Worm (Caenorhabditis elegans) whole organism, L2 larva: Measurements from ENCODE around the gene thoc-7.
A peak's percentile ranks its signal among the peaks of the same experiment; 100 is the strongest.

Experiments
- C34F6.9 ChIP-seq: fragments of 150-350 bp; optimal IDR thresholded peaks from 2 replicates; lab custom pipeline; 2014; ENCODE audit warnings: missing biosample characterization, missing genetic modification characterization
- F13H6.1 ChIP-seq: sonication (generic microtip); optimal IDR thresholded peaks from 2 replicates; lab custom pipeline; 2016; ENCODE audit warnings: missing genetic modification characterization, missing compliant biosample characterization
- R02D3.7 ChIP-seq: fragments of 150-350 bp; optimal IDR thresholded peaks from 2 replicates; lab custom pipeline; 2014; ENCODE audit warnings: missing biosample characterization, missing genetic modification characterization
- Y55F3AM.14 ChIP-seq: fragments of 200-800 bp; sonication (Bioruptor generic); optimal IDR thresholded peaks from 2 replicates; lab custom pipeline; 2018; ENCODE audit warnings: mild to moderate bottlenecking, missing genetic modification characterization, missing compliant biosample characterization
- aly-2 ChIP-seq: fragments of 150-350 bp; optimal IDR thresholded peaks from 2 replicates; lab custom pipeline; 2014; ENCODE audit warnings: missing biosample characterization, missing genetic modification characterization
- ceh-82 ChIP-seq: fragments of 150-350 bp; optimal IDR thresholded peaks from 2 replicates; lab custom pipeline; 2014; ENCODE audit warnings: missing biosample characterization, missing genetic modification characterization
- crh-2 ChIP-seq: sonication (generic microtip); optimal IDR thresholded peaks from 2 replicates; lab custom pipeline; 2017; ENCODE audit warnings: missing biosample characterization, missing genetic modification characterization
- dmd-4 ChIP-seq: sonication (generic microtip); optimal IDR thresholded peaks from 2 replicates; lab custom pipeline; 2017; ENCODE audit warnings: missing biosample characterization, missing genetic modification characterization
- elt-1 ChIP-seq: fragments of 150-350 bp; optimal IDR thresholded peaks from 2 replicates; lab custom pipeline; 2014; ENCODE audit warnings: missing biosample characterization, missing genetic modification characterization
- fos-1 ChIP-seq: fragments of 150-350 bp; optimal IDR thresholded peaks from 2 replicates; lab custom pipeline; 2014; ENCODE audit warnings: missing biosample characterization, missing genetic modification characterization
- lin-11 ChIP-seq: fragments of 150-350 bp; sonication (generic microtip); optimal IDR thresholded peaks from 2 replicates; lab custom pipeline; 2014; ENCODE audit warnings: missing biosample characterization, missing genetic modification characterization, inconsistent platforms, mixed read lengths
- mdl-1 ChIP-seq, 2 experiments: fragments of 150-350 bp in 1 of 2; sonication (generic microtip) in 1 of 2; optimal IDR thresholded peaks; 2 replicates each; lab custom pipeline; 2017; ENCODE audit warnings: missing biosample characterization in 2 of 2, missing genetic modification characterization in 2 of 2
- nhr-11 ChIP-seq: fragments of 150-350 bp; optimal IDR thresholded peaks from 2 replicates; lab custom pipeline; 2014; ENCODE audit warnings: missing biosample characterization, missing genetic modification characterization
- nhr-12 ChIP-seq: fragments of 150-350 bp; optimal IDR thresholded peaks from 2 replicates; lab custom pipeline; 2014; ENCODE audit warnings: missing biosample characterization, missing genetic modification characterization
- nhr-129 ChIP-seq: fragments of 150-350 bp; optimal IDR thresholded peaks from 2 replicates; lab custom pipeline; 2014; ENCODE audit warnings: missing biosample characterization, missing genetic modification characterization
- nhr-21 ChIP-seq: fragments of 150-350 bp; optimal IDR thresholded peaks from 2 replicates; lab custom pipeline; 2014; ENCODE audit warnings: missing biosample characterization, missing genetic modification characterization
- nhr-23 ChIP-seq: fragments of 150-350 bp; optimal IDR thresholded peaks from 2 replicates; lab custom pipeline; 2014; ENCODE audit warnings: missing biosample characterization, missing genetic modification reagents, missing genetic modification characterization
- peb-1 ChIP-seq: fragments of 150-350 bp; optimal IDR thresholded peaks from 2 replicates; lab custom pipeline; 2014; ENCODE audit warnings: missing biosample characterization, missing genetic modification characterization
- sem-4 ChIP-seq: fragments of 150-350 bp; optimal IDR thresholded peaks from 2 replicates; lab custom pipeline; 2014; ENCODE audit warnings: missing biosample characterization, missing genetic modification reagents, missing genetic modification characterization
- skn-1 ChIP-seq: sonication (generic microtip); optimal IDR thresholded peaks from 2 replicates; lab custom pipeline; 2017; ENCODE audit warnings: missing biosample characterization, missing genetic modification characterization
- snpc-4 ChIP-seq: fragments of 150-350 bp; optimal IDR thresholded peaks from 2 replicates; lab custom pipeline; 2014; ENCODE audit warnings: missing biosample characterization, missing genetic modification characterization
- unc-39 ChIP-seq: fragments of 150-350 bp; optimal IDR thresholded peaks from 2 replicates; lab custom pipeline; 2014; ENCODE audit warnings: missing biosample characterization, missing genetic modification characterization
- unc-55 ChIP-seq: fragments of 150-350 bp; sonication (generic microtip); optimal IDR thresholded peaks from 3 replicates; lab custom pipeline; 2014; ENCODE audit warnings: missing biosample characterization, missing genetic modification reagents, missing genetic modification characterization
- unc-62 ChIP-seq: fragments of 150-350 bp; optimal IDR thresholded peaks from 2 replicates; lab custom pipeline; 2014; ENCODE audit warnings: missing biosample characterization, missing genetic modification reagents, missing genetic modification characterization
- zag-1 ChIP-seq: fragments of 150-350 bp; optimal IDR thresholded peaks from 2 replicates; lab custom pipeline; 2014; ENCODE audit warnings: missing biosample characterization, missing genetic modification characterization
- ztf-11 ChIP-seq: sonication (generic microtip); optimal IDR thresholded peaks from 2 replicates; lab custom pipeline; 2017; ENCODE audit warnings: missing biosample characterization, missing genetic modification characterization

The thoc-7 gene

ce11 chrIV:13882573-13882972, at the start of gene thoc-7:
Gene thoc-7 (plus strand): TSS chrIV:13882734.
- TF ChIP-seq elt-1 (no peak), nhr-129 (tag; lab: Kevin White, UChicago) (peak; percentile 26)

- TF ChIP-seq snpc-4 (no peak), Y55F3AM.14 (no peak), lin-11 (tag; lab: Kevin White, UChicago) (no peak), ztf-11 (tag; lab: Kevin White, UChicago) (no peak), unc-55 (no peak), nhr-23 (tag; lab: Kevin White, UChicago) (no peak), crh-2 (tag; lab: Kevin White, UChicago) (no peak)
- TF ChIP-seq, all 48 proteins: peak for 0
Measured at ce11 chrIV:13834394-13835129, 48.0 kb upstream of the thoc-7 start.

- TF ChIP-seq unc-62 (no peak), F13H6.1 (tag; lab: Kevin White, UChicago) (no peak), sem-4 (no peak), C34F6.9 (tag; lab: Kevin White, UChicago) (no peak), dmd-4 (tag; lab: Kevin White, UChicago) (no peak)
Measured at ce11 chrIV:13836290-13836689, 46.2 kb upstream of the thoc-7 start, which contains the start of gene H08M01.1. Gene H08M01.1 (minus strand): TSS chrIV:13836390.

- no peak for TF ChIP-seq ztf-11 (tag; lab: Kevin White, UChicago)
- no peak for TF ChIP-seq fos-1 (tag; lab: Kevin White, UChicago)
Measured at ce11 chrIV:13838296-13838695, 44.2 kb upstream of the thoc-7 start.

- TF ChIP-seq ztf-11 (tag; lab: Kevin White, UChicago) (no peak), ceh-82 (tag; lab: Kevin White, UChicago) (no peak), unc-55 (no peak), peb-1 (no peak), unc-39 (no peak), elt-1 (no peak), aly-2 (tag; lab: Kevin White, UChicago) (no peak), nhr-21 (tag; lab: Kevin White, UChicago) (no peak)
Measured at ce11 chrIV:13860459-13860858, 22.1 kb upstream of the thoc-7 start.

- TF ChIP-seq C34F6.9 (tag; lab: Kevin White, UChicago) (no peak), nhr-129 (tag; lab: Kevin White, UChicago) (peak; percentile 58)
- TF ChIP-seq, all 48 proteins: peak for 1
Measured at ce11 chrIV:13865172-13865571, 17.4 kb upstream of the thoc-7 start, which contains the start of gene vamp-8. Gene vamp-8 (minus strand): TSS chrIV:13865196.

- TF ChIP-seq skn-1 (tag; lab: Kevin White, UChicago), result no peak
- no peak for TF ChIP-seq nhr-11 (tag; lab: Kevin White, UChicago)
- TF ChIP-seq dmd-4 (tag; lab: Kevin White, UChicago), result no peak
- no peak for TF ChIP-seq nhr-21 (tag; lab: Kevin White, UChicago)
- no peak for TF ChIP-seq fos-1 (tag; lab: Kevin White, UChicago)
- TF ChIP-seq nhr-12, result no peak
- no peak for TF ChIP-seq mdl-1 (tag; optimal IDR thresholded peaks at IDR 0.05; lab: Kevin White, UChicago)
- TF ChIP-seq zag-1 (tag; lab: Kevin White, UChicago), result no peak
Measured at ce11 chrIV:13866754-13867153, 15.8 kb upstream of the thoc-7 start, which contains the start of gene B0513.90. Gene B0513.90 (plus strand): TSS chrIV:13867054.

ce11 chrIV:13870085-13870484, 12.4 kb upstream of the thoc-7 start:
- no peak for TF ChIP-seq sem-4
- TF ChIP-seq nhr-129 (tag; lab: Kevin White, UChicago), result peak; percentile 15
- no peak for TF ChIP-seq R02D3.7 (tag; lab: Kevin White, UChicago)
